Worm (Caenorhabditis elegans): Measurements from ENCODE around the gene let-70.

The let-70 gene

ce11 chrIV:11103501-11103900 lies 21.4 kb upstream of the let-70 start:
- TF ChIP-seq ceh-20 (GFP tag; IDR thresholded peaks at IDR 0.05) (no peak), nhr-76 (tag; optimal IDR thresholded peaks at IDR 0.05) (no peak), zfp-2 (tag; optimal IDR thresholded peaks at IDR 0.05) (no peak), unc-62 (GFP tag; optimal IDR thresholded peaks at IDR 0.05 in 1 of 2) (peak in 1 of 2 experiments; percentile 85), unc-62 (tag; optimal IDR thresholded peaks at IDR 0.05) (no peak), dve-1 (tag; optimal IDR thresholded peaks at IDR 0.05; ENCODE audit: insufficient read depth) (no peak), aha-1 (tag) (no peak)

- TF ChIP-seq lin-29 (GFP tag; IDR thresholded peaks at IDR 0.05) = no peak
- no peak for TF ChIP-seq hlh-11 (tag; optimal IDR thresholded peaks at IDR 0.05)
- no peak for TF ChIP-seq pha-4 (GFP tag; IDR thresholded peaks at IDR 0.05)
- TF ChIP-seq pha-4 (tag; optimal IDR thresholded peaks at IDR 0.05) = no peak
- no peak for TF ChIP-seq F49E8.2 (tag; optimal IDR thresholded peaks at IDR 0.05; ENCODE audit: borderline replicate concordance)
- no peak for TF ChIP-seq ceh-62 (tag; optimal IDR thresholded peaks at IDR 0.05)
- TF ChIP-seq mdt-29 (GFP tag; IDR thresholded peaks at IDR 0.05) = no peak
- no peak for TF ChIP-seq dmd-9 (GFP tag; IDR thresholded peaks at IDR 0.05)
These were observed 20.6 kb upstream of the let-70 start, which contains the start of gene srlf-17 for ce11 chrIV:11102608-11103007. TSS of gene srlf-17 (minus strand) at chrIV:11102708.

ce11 chrIV:11101383-11101782 lies 19.3 kb upstream of the let-70 start, which contains the start of gene srlf-18:
TSS of gene srlf-18 (minus strand) at chrIV:11101483.
- TF ChIP-seq ceh-28 (tag; optimal IDR thresholded peaks at IDR 0.05) = no peak
- no peak for TF ChIP-seq mxl-2 (GFP tag; conservative IDR thresholded peaks at IDR 0.05)
- TF ChIP-seq rbr-2 (tag; optimal IDR thresholded peaks at IDR 0.05) = no peak
- no peak for TF ChIP-seq tra-1 (GFP tag; IDR thresholded peaks at IDR 0.05)
- no peak for TF ChIP-seq saeg-2 (GFP tag; IDR thresholded peaks at IDR 0.05)
- TF ChIP-seq T26A8.4 (GFP tag; IDR thresholded peaks at IDR 0.05) = no peak

ce11 chrIV:11100271-11100670 lies 18.2 kb upstream of the let-70 start, which contains the start of gene str-3:
TSS of gene str-3 (minus strand) at chrIV:11100371.
- no peak for TF ChIP-seq attf-4 (tag; optimal IDR thresholded peaks at IDR 0.05)
- no peak for TF ChIP-seq daf-19 (GFP tag; conservative IDR thresholded peaks at IDR 0.05)
- TF ChIP-seq unc-62 (GFP tag; optimal IDR thresholded peaks at IDR 0.05 in 1 of 2) = peak in 1 of 2 experiments; percentile 33
- no peak for TF ChIP-seq unc-62 (tag; optimal IDR thresholded peaks at IDR 0.05)

ce11 chrIV:11097795-11098194 lies 15.7 kb upstream of the let-70 start, which contains the start of gene M7.12:
TSS of gene M7.12 (minus strand) at chrIV:11097982.
- TF ChIP-seq nhr-102 (tag; optimal IDR thresholded peaks at IDR 0.05) (no peak), nhr-76 (tag; optimal IDR thresholded peaks at IDR 0.05) (peak; percentile 76)

- peak; percentile 86 for TF ChIP-seq fkh-10 (GFP tag; optimal IDR thresholded peaks at IDR 0.05)
- TF ChIP-seq mep-1 (tag; optimal IDR thresholded peaks at IDR 0.05) = no peak
- no peak for TF ChIP-seq skn-1 (tag; optimal IDR thresholded peaks at IDR 0.05)
- no peak for TF ChIP-seq nhr-111 (GFP tag; optimal IDR thresholded peaks at IDR 0.05)
- peak in 1 of 2 experiments; percentile 24 for TF ChIP-seq lsy-2 (tag; optimal IDR thresholded peaks at IDR 0.05)
- peak; percentile 42 for TF ChIP-seq aha-1 (tag)
- peak in 1 of 2 experiments; percentile 93 for TF ChIP-seq unc-62 (GFP tag; optimal IDR thresholded peaks at IDR 0.05 in 1 of 2)
- TF ChIP-seq unc-62 (tag; optimal IDR thresholded peaks at IDR 0.05) = no peak
- TF ChIP-seq F26F4.8 (GFP tag; conservative IDR thresholded peaks at IDR 0.05) = no peak
- no peak for TF ChIP-seq ceh-32 (tag; optimal IDR thresholded peaks at IDR 0.05; ENCODE audit: poor library complexity)
- no peak for TF ChIP-seq mdl-1 (tag; optimal IDR thresholded peaks at IDR 0.05)
These were observed 12.9 kb upstream of the let-70 start, which contains the start of gene M7.8 for ce11 chrIV:11094974-11095373. TSS of gene M7.8 (minus strand) at chrIV:11095085.

Data from whole organism, L4 larva.